Fruit fly (Drosophila melanogaster) whole organism, adult: ENCODE results near the gene CASK.

ENCODE experiments used
- CG12768 ChIP-seq: fragments of 200-800 bp; sonication (Bioruptor generic); optimal IDR thresholded peaks from 2 replicates; lab custom pipeline; 2017; ENCODE audit warnings: missing biosample characterization, missing genetic modification characterization, mild to moderate bottlenecking, moderate library complexity, missing genetic modification reagents
- CG1620 ChIP-seq: fragments of 200-800 bp; sonication (Bioruptor generic); optimal IDR thresholded peaks from 2 replicates; lab custom pipeline; 2016; ENCODE audit warnings: missing biosample characterization, missing genetic modification characterization
- CG7101 ChIP-seq: fragments of 200-800 bp; sonication (Bioruptor generic); optimal IDR thresholded peaks from 2 replicates; lab custom pipeline; 2018; ENCODE audit warnings: missing biosample characterization, mild to moderate bottlenecking, missing genetic modification characterization, moderate library complexity
- Clk ChIP-seq: fragments of 200-800 bp; sonication (Bioruptor generic); optimal IDR thresholded peaks from 2 replicates; lab custom pipeline; 2017; ENCODE audit warnings: missing biosample characterization, missing genetic modification characterization
- Hr96 ChIP-seq: fragments of 200-800 bp; sonication (Bioruptor generic); optimal IDR thresholded peaks from 2 replicates; lab custom pipeline; 2016; ENCODE audit warnings: missing biosample characterization, missing genetic modification characterization
- bab1 ChIP-seq: fragments of 200-800 bp; sonication (Bioruptor generic); optimal IDR thresholded peaks from 3 replicates; lab custom pipeline; 2019; ENCODE audit warnings: missing biosample characterization, mild to moderate bottlenecking, missing genetic modification characterization, moderate library complexity
- cic ChIP-seq: fragments of 200-800 bp; sonication (Bioruptor generic); optimal IDR thresholded peaks from 2 replicates; lab custom pipeline; 2017; ENCODE audit warnings: missing biosample characterization, mild to moderate bottlenecking, missing genetic modification characterization, moderate library complexity
- cnc ChIP-seq, 2 experiments: fragments of >200 bp; optimal IDR thresholded peaks; 2 replicates each; lab custom pipeline; 2017
- kay ChIP-seq: fragments of 200-800 bp; sonication (Bioruptor generic); peaks from one replicate; lab custom pipeline; 2016; ENCODE audit warnings: missing biosample characterization, missing genetic modification characterization, borderline replicate concordance
- toe ChIP-seq: fragments of 200-800 bp; sonication (Bioruptor generic); optimal IDR thresholded peaks from 2 replicates; lab custom pipeline; 2016; ENCODE audit warnings: missing biosample characterization, missing genetic modification characterization

DNA sequence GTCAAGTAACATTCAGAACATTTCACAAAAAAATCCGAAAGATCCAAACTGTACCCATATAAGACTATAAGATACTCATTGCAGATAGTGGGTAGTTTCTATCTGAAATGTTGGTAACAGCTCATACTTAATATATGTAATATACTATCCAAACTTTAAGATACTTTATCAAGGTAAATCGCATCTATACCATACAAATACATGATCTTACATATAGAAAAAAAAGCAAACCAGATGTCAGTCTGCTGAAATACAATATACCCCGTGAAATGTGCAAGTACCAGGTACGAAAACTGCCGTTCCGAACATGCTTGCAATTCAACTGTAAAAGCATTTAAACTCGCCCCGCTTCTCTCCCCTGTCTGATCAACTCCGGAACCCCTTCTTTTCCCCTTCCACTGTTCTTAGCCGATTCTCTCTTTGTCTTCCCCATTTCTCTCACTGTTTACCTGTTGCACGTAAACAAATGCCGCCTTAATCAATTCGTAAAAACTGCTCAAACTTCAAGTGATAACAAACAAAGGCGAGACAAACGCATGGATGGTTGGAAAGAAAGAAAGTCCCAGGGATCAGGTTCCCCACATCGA, 5.1 kb upstream of the CASK start:
- TF ChIP-seq kay (GFP tag; lab: Kevin White, UChicago), result no peak
- no peak for TF ChIP-seq cnc (optimal IDR thresholded peaks at IDR 0.05; lab: Kevin White, UChicago)
- no peak for TF ChIP-seq Hr96 (GFP tag; lab: Kevin White, UChicago)
- TF ChIP-seq Clk (GFP tag; lab: Kevin White, UChicago), result no peak
- TF ChIP-seq CG7101 (tag; lab: Kevin White, UChicago), result no peak
- TF ChIP-seq CG12768 (GFP tag; lab: Kevin White, UChicago), result no peak
- no peak for TF ChIP-seq CG1620
- no peak for TF ChIP-seq cic (GFP tag; lab: Kevin White, UChicago)
- TF ChIP-seq bab1 (GFP tag; lab: Kevin White, UChicago), result no peak
- TF ChIP-seq toe (GFP tag; lab: Kevin White, UChicago), result no peak
